Fruit fly (Drosophila melanogaster) whole organism, embryonic: ENCODE data around the gene RPA1.

Experiments
- Asciz ChIP-seq: fragments of 200-800 bp; sonication (Bioruptor generic); optimal IDR thresholded peaks from 2 replicates; lab custom pipeline; 2017; ENCODE audit warnings: missing biosample characterization, mild to moderate bottlenecking, missing genetic modification characterization, missing genetic modification reagents
- CG10366 ChIP-seq: fragments of 200-800 bp; sonication (Bioruptor generic); IDR thresholded peaks from 2 replicates; pipeline ENCODE4 v1.3.6; 2022; ENCODE audit warnings: missing biosample characterization, missing genetic modification characterization
- CG11398 ChIP-seq: fragments of 200-800 bp; sonication (Bioruptor generic); optimal IDR thresholded peaks from 2 replicates; lab custom pipeline; 2016; ENCODE audit warnings: missing biosample characterization, missing genetic modification characterization
- CG13123 ChIP-seq: fragments of 200-800 bp; sonication (Bioruptor generic); optimal IDR thresholded peaks from 2 replicates; lab custom pipeline; 2016; ENCODE audit warnings: missing biosample characterization, missing genetic modification characterization
- CG13287 ChIP-seq: fragments of 200-800 bp; sonication (Bioruptor generic); IDR thresholded peaks from 2 replicates; pipeline ENCODE4 v1.3.6; 2022; ENCODE audit warnings: missing biosample characterization, missing genetic modification characterization; ENCODE audit not compliant: partially characterized antibody
- CG14441 ChIP-seq: fragments of 200-800 bp; sonication (Bioruptor generic); IDR thresholded peaks from 2 replicates; pipeline ENCODE4 v1.3.6; 2022; ENCODE audit warnings: missing biosample characterization, missing genetic modification characterization
- CG15269 ChIP-seq: fragments of 200-800 bp; sonication (Bioruptor generic); optimal IDR thresholded peaks from 2 replicates; lab custom pipeline; 2018; ENCODE audit warnings: missing biosample characterization, mild to moderate bottlenecking, missing genetic modification characterization, moderate library complexity
- CG15696 ChIP-seq: fragments of 200-800 bp; sonication (Bioruptor generic); optimal IDR thresholded peaks from 2 replicates; lab custom pipeline; 2019; ENCODE audit warnings: missing biosample characterization, mild to moderate bottlenecking, missing genetic modification characterization, moderate library complexity
- CG16863 ChIP-seq: fragments of 200-800 bp; sonication (Bioruptor generic); optimal IDR thresholded peaks from 3 replicates; lab custom pipeline; 2016; ENCODE audit warnings: missing biosample characterization, missing genetic modification characterization
- CG17912 ChIP-seq: fragments of 200-800 bp; sonication (Bioruptor generic); optimal IDR thresholded peaks from 2 replicates; lab custom pipeline; 2018; ENCODE audit warnings: missing biosample characterization, mild to moderate bottlenecking, missing genetic modification characterization
- CG1832 ChIP-seq: fragments of 200-800 bp; sonication (Bioruptor generic); optimal IDR thresholded peaks from 2 replicates; lab custom pipeline; 2017; ENCODE audit warnings: missing biosample characterization, mild to moderate bottlenecking, missing genetic modification characterization, inconsistent platforms
- CG2678 ChIP-seq: fragments of 200-800 bp; sonication (Bioruptor generic); optimal IDR thresholded peaks from 3 replicates; lab custom pipeline; 2019; ENCODE audit warnings: missing biosample characterization, mild to moderate bottlenecking, missing genetic modification characterization, moderate library complexity
- CG2712 ChIP-seq: fragments of 200-800 bp; optimal IDR thresholded peaks from 3 replicates; lab custom pipeline; 2019; ENCODE audit warnings: missing biosample characterization, mild to moderate bottlenecking, missing genetic modification characterization, moderate library complexity
- CG32772 ChIP-seq: fragments of 200-800 bp; sonication (Bioruptor generic); IDR thresholded peaks from 2 replicates; pipeline ENCODE4 v1.3.6; 2022; ENCODE audit warnings: missing biosample characterization, missing genetic modification characterization
- CG4282 ChIP-seq: fragments of 200-800 bp; sonication (Bioruptor generic); optimal IDR thresholded peaks from 2 replicates; lab custom pipeline; 2016; ENCODE audit warnings: missing biosample characterization, missing genetic modification characterization
- CG43689 ChIP-seq: fragments of 200-800 bp; sonication (Bioruptor generic); IDR thresholded peaks from 2 replicates; pipeline ENCODE4 v1.3.6; 2022; ENCODE audit warnings: missing biosample characterization, missing genetic modification characterization
- CG5953 ChIP-seq: fragments of 200-800 bp; sonication (Bioruptor generic); IDR thresholded peaks from 2 replicates; pipeline ENCODE4 v1.3.6; 2022; ENCODE audit warnings: missing biosample characterization, missing genetic modification characterization
- CG6254 ChIP-seq: fragments of 200-800 bp; sonication (Bioruptor generic); optimal IDR thresholded peaks from 3 replicates; lab custom pipeline; 2017; ENCODE audit warnings: mild to moderate bottlenecking, missing biosample characterization, missing genetic modification reagents, missing genetic modification characterization
- CG8765 ChIP-seq: fragments of 200-800 bp; sonication (Bioruptor generic); IDR thresholded peaks from 2 replicates; pipeline ENCODE4 v1.3.6; 2022; ENCODE audit warnings: missing biosample characterization, missing genetic modification characterization
- Chrac-16 ChIP-seq: fragments of 200-800 bp; sonication (Bioruptor generic); optimal IDR thresholded peaks from 3 replicates; lab custom pipeline; 2016; ENCODE audit warnings: missing biosample characterization, missing genetic modification characterization
- D ChIP-seq, 2 experiments: fragments of 200-800 bp in 1 of 2; fragments of >200 bp in 1 of 2; sonication (Bioruptor generic) in 1 of 2; optimal IDR thresholded peaks; 2 replicates in 1 of 2; 3 replicates in 1 of 2; lab custom pipeline; 2017; ENCODE audit warnings: mild to moderate bottlenecking in 1 of 2, missing biosample characterization in 1 of 2, missing genetic modification characterization in 1 of 2, missing genetic modification reagents in 1 of 2
- Deaf1 ChIP-seq: fragments of 200-800 bp; optimal IDR thresholded peaks from 3 replicates; lab custom pipeline; 2019; ENCODE audit warnings: missing biosample characterization, mild to moderate bottlenecking, missing genetic modification characterization, moderate library complexity
- Dp ChIP-seq: fragments of 200-800 bp; sonication (Bioruptor generic); optimal IDR thresholded peaks from 2 replicates; lab custom pipeline; 2018; ENCODE audit warnings: missing biosample characterization, mild to moderate bottlenecking, missing genetic modification characterization, moderate library complexity
- Dref ChIP-seq: fragments of 200-800 bp; sonication (Bioruptor generic); IDR thresholded peaks from 2 replicates; pipeline ENCODE4 v1.3.6; 2022; ENCODE audit warnings: missing biosample characterization, missing genetic modification characterization
- Fer3 ChIP-seq: fragments of 200-800 bp; sonication (Bioruptor generic); optimal IDR thresholded peaks from 2 replicates; lab custom pipeline; 2018; ENCODE audit warnings: missing biosample characterization, mild to moderate bottlenecking, missing genetic modification characterization, moderate library complexity
- H2.0 ChIP-seq: fragments of 200-800 bp; sonication (Bioruptor generic); IDR thresholded peaks from 2 replicates; pipeline ENCODE4 v1.3.6; 2022; ENCODE audit warnings: missing biosample characterization, missing genetic modification characterization
- HHEX ChIP-seq: fragments of 200-800 bp; sonication (Bioruptor generic); optimal IDR thresholded peaks from 3 replicates; lab custom pipeline; 2017; ENCODE audit warnings: missing biosample characterization, mild to moderate bottlenecking, missing genetic modification characterization, missing genetic modification reagents
- Hr39 ChIP-seq: fragments of >200 bp; optimal IDR thresholded peaks from 2 replicates; lab custom pipeline; 2017
- Hr78 ChIP-seq, 2 experiments: fragments of 200-800 bp in 1 of 2; fragments of >200 bp in 1 of 2; sonication (Bioruptor generic) in 1 of 2; optimal IDR thresholded peaks; 2 replicates each; lab custom pipeline; 2017 to 2019; ENCODE audit warnings: missing biosample characterization in 2 of 2, missing genetic modification characterization in 2 of 2, mild to moderate bottlenecking in 1 of 2, moderate library complexity in 1 of 2
- MESR4 ChIP-seq: fragments of 200-800 bp; sonication (Bioruptor generic); optimal IDR thresholded peaks from 2 replicates; lab custom pipeline; 2018; ENCODE audit warnings: missing biosample characterization, mild to moderate bottlenecking, missing genetic modification characterization, moderate library complexity
- Med ChIP-seq: fragments of 200-800 bp; sonication (Bioruptor generic); peaks from one replicate; lab custom pipeline; 2016; ENCODE audit warnings: missing biosample characterization, missing genetic modification characterization, mild to moderate bottlenecking, inconsistent platforms, moderate library complexity
- Ptx1 ChIP-seq: fragments of 200-800 bp; sonication (Bioruptor generic); IDR thresholded peaks from 2 replicates; pipeline ENCODE4 v1.3.6; 2022; ENCODE audit warnings: missing biosample characterization, missing genetic modification characterization
- Taf1 ChIP-seq: fragments of 200-800 bp; sonication (Bioruptor generic); IDR thresholded peaks from 2 replicates; pipeline ENCODE4 v1.3.6; 2022; ENCODE audit warnings: missing biosample characterization, missing genetic modification characterization
- YL-1 ChIP-seq: fragments of 200-800 bp; sonication (Bioruptor generic); optimal IDR thresholded peaks from 3 replicates; lab custom pipeline; 2017; ENCODE audit warnings: missing biosample characterization, mild to moderate bottlenecking, missing genetic modification characterization
- bcd ChIP-seq: fragments of 200-800 bp; sonication (Bioruptor generic); optimal IDR thresholded peaks from 2 replicates; lab custom pipeline; 2017; ENCODE audit warnings: missing biosample characterization, mild to moderate bottlenecking, missing genetic modification characterization
- chif ChIP-seq, 2 experiments: fragments of 200-800 bp; sonication (Bioruptor generic); optimal IDR thresholded peaks; 3 replicates each; lab custom pipeline; 2016; ENCODE audit warnings: missing biosample characterization in 2 of 2, missing genetic modification characterization in 2 of 2
- dm ChIP-seq: fragments of 200-800 bp; sonication (Bioruptor generic); optimal IDR thresholded peaks from 3 replicates; lab custom pipeline; 2016; ENCODE audit warnings: missing biosample characterization, missing genetic modification characterization
- dysf ChIP-seq: fragments of 200-800 bp; sonication (Bioruptor generic); IDR thresholded peaks from 3 replicates; pipeline ENCODE4 v1.3.6; 2022; ENCODE audit warnings: missing biosample characterization, missing genetic modification characterization
- gsb ChIP-seq: fragments of 200-800 bp; sonication (Bioruptor generic); IDR thresholded peaks from 2 replicates; pipeline ENCODE4 v1.3.6; 2022; ENCODE audit warnings: missing biosample characterization, missing genetic modification characterization
- inv ChIP-seq: fragments of 200-800 bp; sonication (Bioruptor generic); IDR thresholded peaks from 2 replicates; pipeline ENCODE4 v1.3.6; 2022; ENCODE audit warnings: missing biosample characterization, missing genetic modification characterization; ENCODE audit not compliant: partially characterized antibody
- knrl ChIP-seq: fragments of 200-800 bp; sonication (Bioruptor generic); IDR thresholded peaks from 3 replicates; pipeline ENCODE4 v1.3.6; 2022; ENCODE audit warnings: missing biosample characterization, missing genetic modification characterization; ENCODE audit not compliant: partially characterized antibody
- otp ChIP-seq: fragments of 200-800 bp; sonication (Bioruptor generic); IDR thresholded peaks from 3 replicates; pipeline ENCODE4, ENCODE4 v1.3.6; 2022; ENCODE audit warnings: missing biosample characterization, missing genetic modification characterization
- pum ChIP-seq: fragments of 200-800 bp; sonication (Bioruptor generic); optimal IDR thresholded peaks from 2 replicates; lab custom pipeline; 2016; ENCODE audit warnings: missing biosample characterization, missing genetic modification characterization
- run ChIP-seq: fragments of 200-800 bp; sonication (Bioruptor generic); optimal IDR thresholded peaks from 3 replicates; lab custom pipeline; 2018; ENCODE audit warnings: missing biosample characterization, mild to moderate bottlenecking, missing genetic modification characterization
- slp2 ChIP-seq: fragments of 200-800 bp; sonication (Bioruptor generic); optimal IDR thresholded peaks from 2 replicates; lab custom pipeline; 2016; ENCODE audit warnings: missing biosample characterization, missing genetic modification characterization
- sr ChIP-seq: fragments of 200-800 bp; sonication (Bioruptor generic); IDR thresholded peaks from 3 replicates; pipeline ENCODE4 v1.3.6; 2022; ENCODE audit warnings: missing biosample characterization, missing genetic modification characterization
- tio ChIP-seq: fragments of 200-800 bp; sonication (Bioruptor generic); optimal IDR thresholded peaks from 2 replicates; lab custom pipeline; 2017; ENCODE audit warnings: missing biosample characterization, missing genetic modification characterization, inconsistent platforms

RPA1 gene

dm6 chr3R:8288790-8289189, 24.5 kb upstream of the RPA1 start (continued):
- TF ChIP-seq CG17912 (GFP tag; lab: Kevin White, UChicago): no peak
- no peak for TF ChIP-seq Hr39 (lab: Kevin White, UChicago)
- TF ChIP-seq CG43689 (GFP tag; lab: Robert Waterston, UW): no peak
- TF ChIP-seq CG2678 (tag; lab: Kevin White, UChicago): no peak
- TF ChIP-seq Asciz (GFP tag; lab: Kevin White, UChicago): no peak
- no peak for TF ChIP-seq MESR4 (GFP tag; lab: Kevin White, UChicago)
- TF ChIP-seq CG8765 (GFP tag; lab: Robert Waterston, UW): no peak
- no peak for TF ChIP-seq tio
- TF ChIP-seq Dp (GFP tag; lab: Kevin White, UChicago): no peak
- 0 out of 2 replicates have a peak, but pooled peaks have one; percentile 14 for TF ChIP-seq Ptx1 (GFP tag; lab: Robert Waterston, UW)

dm6 chr3R:8287697-8288096, 23.4 kb upstream of the RPA1 start, which contains the start of gene Nazo:
TSS of gene Nazo (plus strand) at chr3R:8287876.
- TF ChIP-seq slp2 (GFP tag; lab: Kevin White, UChicago) (no peak), CG15269 (tag; lab: Kevin White, UChicago) (no peak), Dref (GFP tag; lab: Robert Waterston, UW) (peak; percentile 18; the same call in 1 of the 2 replicates), dm (GFP tag; lab: Kevin White, UChicago) (no peak)

- TF ChIP-seq HHEX (GFP tag; lab: Kevin White, UChicago): no peak
- TF ChIP-seq Chrac-16 (GFP tag; lab: Kevin White, UChicago): no peak
- TF ChIP-seq CG15696 (tag; lab: Kevin White, UChicago): peak; percentile 76
- peak; percentile 41 for TF ChIP-seq CG1832
- TF ChIP-seq Hr78 (GFP tag; optimal IDR thresholded peaks at IDR 0.05; lab: Kevin White, UChicago): no peak
- TF ChIP-seq YL-1 (GFP tag; lab: Kevin White, UChicago): no peak
- no peak for TF ChIP-seq gsb (GFP tag; lab: Robert Waterston, UW)
- no peak for TF ChIP-seq CG10366 (GFP tag; lab: Robert Waterston, UW)
- TF ChIP-seq CG4282 (GFP tag; lab: Kevin White, UChicago): no peak
- no peak for TF ChIP-seq CG11398 (GFP tag; lab: Kevin White, UChicago)
- TF ChIP-seq chif (GFP tag; optimal IDR thresholded peaks at IDR 0.05; lab: Kevin White, UChicago): no peak
- peak; percentile 71 for TF ChIP-seq D (optimal IDR thresholded peaks at IDR 0.05; lab: Kevin White, UChicago)
- no peak for TF ChIP-seq D (GFP tag; optimal IDR thresholded peaks at IDR 0.05; lab: Kevin White, UChicago)
- no peak for TF ChIP-seq pum (GFP tag; lab: Kevin White, UChicago)
- TF ChIP-seq run (tag; lab: Kevin White, UChicago): no peak
- no peak for TF ChIP-seq bcd (GFP tag; lab: Kevin White, UChicago)
- no peak for TF ChIP-seq CG5953
- TF ChIP-seq Med (GFP tag; lab: Kevin White, UChicago): no peak
- TF ChIP-seq knrl (GFP tag; lab: Robert Waterston, UW): no peak
- TF ChIP-seq inv (GFP tag; lab: Robert Waterston, UW): no peak
- no peak for TF ChIP-seq Deaf1 (tag; lab: Kevin White, UChicago)
- TF ChIP-seq CG32772 (GFP tag; lab: Robert Waterston, UW): no peak
- no peak for TF ChIP-seq CG2712 (tag; lab: Kevin White, UChicago)
- no peak for TF ChIP-seq H2.0
- no peak for TF ChIP-seq dysf (GFP tag; lab: Robert Waterston, UW)
- no peak for TF ChIP-seq otp (GFP tag; lab: Robert Waterston, UW)
- no peak for TF ChIP-seq Fer3 (tag; lab: Kevin White, UChicago)
- no peak for TF ChIP-seq CG16863
- no peak for TF ChIP-seq CG13123 (GFP tag; lab: Kevin White, UChicago)
- TF ChIP-seq CG14441: no peak
- no peak for TF ChIP-seq sr (GFP tag; lab: Robert Waterston, UW)
- no peak for TF ChIP-seq CG13287 (GFP tag; lab: Robert Waterston, UW)
- no peak for TF ChIP-seq CG6254
- TF ChIP-seq Taf1 (GFP tag; lab: Robert Waterston, UW): no peak
These were observed 21.6 kb upstream of the RPA1 start for dm6 chr3R:8285727-8286344.
